Fruit fly (Drosophila melanogaster) whole organism, embryonic: ENCODE data around the gene CG10874.

Experiments
- Asciz ChIP-seq: fragments of 200-800 bp; sonication (Bioruptor generic); optimal IDR thresholded peaks from 2 replicates; lab custom pipeline; 2017; ENCODE audit warnings: missing biosample characterization, mild to moderate bottlenecking, missing genetic modification characterization, missing genetic modification reagents
- B-H1 ChIP-seq: fragments of 200-800 bp; sonication (Bioruptor generic); IDR thresholded peaks from 3 replicates; pipeline ENCODE4 v1.3.6; 2022; ENCODE audit warnings: missing biosample characterization, missing genetic modification characterization
- BtbVII ChIP-seq: fragments of 200-800 bp; sonication (Bioruptor generic); optimal IDR thresholded peaks from 3 replicates; lab custom pipeline; 2017; ENCODE audit warnings: missing biosample characterization, mild to moderate bottlenecking, missing genetic modification characterization
- CG10209 ChIP-seq: fragments of 200-800 bp; sonication (Bioruptor generic); optimal IDR thresholded peaks from 3 replicates; lab custom pipeline; 2017; ENCODE audit warnings: missing biosample characterization, mild to moderate bottlenecking, missing genetic modification characterization, missing genetic modification reagents
- CG1024 ChIP-seq: fragments of 200-800 bp; sonication (Bioruptor generic); IDR thresholded peaks from 2 replicates; pipeline ENCODE4 v1.3.6; 2022; ENCODE audit warnings: missing biosample characterization, missing genetic modification characterization
- CG10565 ChIP-seq: fragments of 200-800 bp; sonication (Bioruptor generic); optimal IDR thresholded peaks from 3 replicates; lab custom pipeline; 2016; ENCODE audit warnings: missing biosample characterization, mild to moderate bottlenecking, missing genetic modification characterization
- CG11247 ChIP-seq: fragments of 200-800 bp; sonication (Bioruptor generic); IDR thresholded peaks from 2 replicates; pipeline ENCODE4 v1.3.6; 2022; ENCODE audit warnings: missing biosample characterization, missing genetic modification characterization
- CG11560 ChIP-seq: fragments of 200-800 bp; sonication (Bioruptor generic); IDR thresholded peaks from 3 replicates; pipeline ENCODE4 v1.3.6; 2022; ENCODE audit warnings: missing biosample characterization, missing genetic modification characterization
- CG14441 ChIP-seq: fragments of 200-800 bp; sonication (Bioruptor generic); IDR thresholded peaks from 2 replicates; pipeline ENCODE4 v1.3.6; 2022; ENCODE audit warnings: missing biosample characterization, missing genetic modification characterization
- CG15514 ChIP-seq: fragments of 200-800 bp; sonication (Bioruptor generic); optimal IDR thresholded peaks from 3 replicates; lab custom pipeline; 2017; ENCODE audit warnings: missing biosample characterization, missing genetic modification characterization, mild to moderate bottlenecking, moderate library complexity, missing genetic modification reagents
- CG15601 ChIP-seq: fragments of 200-800 bp; sonication (Bioruptor generic); optimal IDR thresholded peaks from 3 replicates; lab custom pipeline; 2019; ENCODE audit warnings: missing biosample characterization, mild to moderate bottlenecking, missing genetic modification characterization, moderate library complexity
- CG2116 ChIP-seq: fragments of 200-800 bp; sonication (Bioruptor generic); optimal IDR thresholded peaks from 3 replicates; lab custom pipeline; 2018; ENCODE audit warnings: missing biosample characterization, mild to moderate bottlenecking, missing genetic modification characterization
- CG3281 ChIP-seq: fragments of 200-800 bp; sonication (Bioruptor generic); optimal IDR thresholded peaks from 3 replicates; lab custom pipeline; 2017; ENCODE audit warnings: missing biosample characterization, mild to moderate bottlenecking, missing genetic modification characterization
- CG4404 ChIP-seq: fragments of 200-800 bp; sonication (Bioruptor generic); IDR thresholded peaks from 2 replicates; pipeline ENCODE4 v1.3.6; 2022; ENCODE audit warnings: missing biosample characterization, missing genetic modification characterization
- CG4820 ChIP-seq: fragments of 200-800 bp; sonication (Bioruptor generic); optimal IDR thresholded peaks from 3 replicates; lab custom pipeline; 2016; ENCODE audit warnings: missing biosample characterization, missing genetic modification characterization
- CG6791 ChIP-seq: fragments of 200-800 bp; sonication (Bioruptor generic); IDR thresholded peaks from 3 replicates; pipeline ENCODE4 v1.3.6; 2022; ENCODE audit warnings: missing biosample characterization, missing genetic modification characterization; ENCODE audit not compliant: partially characterized antibody
- CG7839 ChIP-seq: fragments of 200-800 bp; sonication (Bioruptor generic); optimal IDR thresholded peaks from 3 replicates; lab custom pipeline; 2018; ENCODE audit warnings: missing biosample characterization, mild to moderate bottlenecking, missing genetic modification characterization, moderate library complexity
- Dll ChIP-seq: fragments of 200-800 bp; sonication (Bioruptor generic); IDR thresholded peaks from 4 replicates; pipeline ENCODE4 v1.3.6; 2022; ENCODE audit warnings: missing biosample characterization, missing genetic modification characterization; ENCODE audit not compliant: partially characterized antibody
- Drgx ChIP-seq: fragments of 200-800 bp; sonication (Bioruptor generic); IDR thresholded peaks from 2 replicates; pipeline ENCODE4 v1.3.6; 2022; ENCODE audit warnings: missing biosample characterization, missing genetic modification characterization
- Ets65A ChIP-seq: fragments of 200-800 bp; sonication (Bioruptor generic); peaks from one replicate; lab custom pipeline; 2016; ENCODE audit warnings: missing biosample characterization, missing genetic modification characterization
- HLH4C ChIP-seq: fragments of 200-800 bp; sonication (Bioruptor generic); IDR thresholded peaks from 3 replicates; pipeline ENCODE4 v1.3.6; 2022; ENCODE audit warnings: missing biosample characterization, missing genetic modification characterization; ENCODE audit not compliant: partially characterized antibody
- Jarid2 ChIP-seq: fragments of 200-800 bp; sonication (Bioruptor generic); optimal IDR thresholded peaks from 3 replicates; lab custom pipeline; 2017; ENCODE audit warnings: mild to moderate bottlenecking, missing biosample characterization, missing genetic modification reagents, missing genetic modification characterization
- Kr ChIP-seq: fragments of 200-800 bp; sonication (Bioruptor generic); optimal IDR thresholded peaks from 2 replicates; lab custom pipeline; 2017; ENCODE audit warnings: missing biosample characterization, mild to moderate bottlenecking, missing genetic modification characterization
- Max ChIP-seq: fragments of 200-800 bp; sonication (Bioruptor generic); optimal IDR thresholded peaks from 2 replicates; lab custom pipeline; 2016; ENCODE audit warnings: missing biosample characterization, mild to moderate bottlenecking, missing genetic modification characterization
- NC2α ChIP-seq: fragments of 200-800 bp; sonication (Bioruptor generic); optimal IDR thresholded peaks from 2 replicates; lab custom pipeline; 2016; ENCODE audit warnings: missing biosample characterization, missing genetic modification characterization
- NC2β ChIP-seq: fragments of 200-800 bp; sonication (Bioruptor generic); optimal IDR thresholded peaks from 2 replicates; lab custom pipeline; 2016; ENCODE audit warnings: missing biosample characterization, missing genetic modification characterization
- Neu2 ChIP-seq: fragments of 200-800 bp; sonication (Bioruptor generic); optimal IDR thresholded peaks from 3 replicates; lab custom pipeline; 2016; ENCODE audit warnings: missing biosample characterization, missing genetic modification characterization, borderline replicate concordance
- Ravus ChIP-seq: fragments of 200-800 bp; sonication (Bioruptor generic); IDR thresholded peaks from 2 replicates; pipeline ENCODE4 v1.3.6; 2022; ENCODE audit warnings: missing biosample characterization, missing genetic modification characterization
- Sox102F ChIP-seq: fragments of 200-800 bp; sonication (Bioruptor generic); optimal IDR thresholded peaks from 2 replicates; lab custom pipeline; 2018; ENCODE audit warnings: missing biosample characterization, mild to moderate bottlenecking, missing genetic modification characterization, moderate library complexity
- TFAM ChIP-seq: fragments of 200-800 bp; sonication (Bioruptor generic); optimal IDR thresholded peaks from 2 replicates; lab custom pipeline; 2017; ENCODE audit warnings: missing biosample characterization, missing genetic modification characterization, inconsistent platforms
- Xbp1 ChIP-seq: fragments of 200-800 bp; sonication (Bioruptor generic); optimal IDR thresholded peaks from 3 replicates; lab custom pipeline; 2016; ENCODE audit warnings: missing biosample characterization, mild to moderate bottlenecking, missing genetic modification characterization
- ac ChIP-seq: fragments of 200-800 bp; sonication (Bioruptor generic); optimal IDR thresholded peaks from 3 replicates; lab custom pipeline; 2017; ENCODE audit warnings: missing biosample characterization, mild to moderate bottlenecking, missing genetic modification characterization
- aop ChIP-seq: fragments of 200-800 bp; sonication (Bioruptor generic); IDR thresholded peaks from 2 replicates; pipeline ENCODE4 v1.3.6; 2022; ENCODE audit warnings: missing biosample characterization, missing genetic modification characterization
- bigmax ChIP-seq: fragments of 200-800 bp; sonication (Bioruptor generic); optimal IDR thresholded peaks from 2 replicates; lab custom pipeline; 2018; ENCODE audit warnings: missing biosample characterization, mild to moderate bottlenecking, missing genetic modification characterization
- cas ChIP-seq: fragments of 200-800 bp; sonication (Bioruptor generic); IDR thresholded peaks from 2 replicates; pipeline ENCODE4 v1.3.6; 2022; ENCODE audit warnings: missing biosample characterization, missing genetic modification characterization
- crol ChIP-seq: fragments of 200-800 bp; sonication (Bioruptor generic); IDR thresholded peaks from 2 replicates; pipeline ENCODE4 v1.3.6; 2022; ENCODE audit warnings: missing biosample characterization, missing genetic modification characterization
- emc ChIP-seq: fragments of 200-800 bp; sonication (Bioruptor generic); optimal IDR thresholded peaks from 2 replicates; lab custom pipeline; 2016; ENCODE audit warnings: missing biosample characterization, missing genetic modification characterization
- en ChIP-seq: fragments of 200-800 bp; sonication (Bioruptor generic); optimal IDR thresholded peaks from 2 replicates; lab custom pipeline; 2016; ENCODE audit warnings: missing biosample characterization, missing genetic modification characterization
- gcm ChIP-seq: fragments of 200-800 bp; sonication (Bioruptor generic); optimal IDR thresholded peaks from 2 replicates; lab custom pipeline; 2019; ENCODE audit warnings: missing biosample characterization, mild to moderate bottlenecking, missing genetic modification characterization, moderate library complexity
- h ChIP-seq: fragments of >200 bp; optimal IDR thresholded peaks from 2 replicates; lab custom pipeline; 2017
- hb ChIP-seq: fragments of 200-800 bp; sonication (Bioruptor generic); IDR thresholded peaks from 3 replicates; pipeline ENCODE4 v1.3.6; 2022; ENCODE audit warnings: missing biosample characterization, missing genetic modification characterization; ENCODE audit not compliant: partially characterized antibody
- lilli ChIP-seq: fragments of 200-800 bp; sonication (Bioruptor generic); optimal IDR thresholded peaks from 3 replicates; lab custom pipeline; 2016; ENCODE audit warnings: missing biosample characterization, missing genetic modification characterization
- luna ChIP-seq: fragments of 200-800 bp; sonication (Bioruptor generic); optimal IDR thresholded peaks from 2 replicates; lab custom pipeline; 2016; ENCODE audit warnings: missing biosample characterization, missing genetic modification characterization
- mirr ChIP-seq: fragments of 200-800 bp; sonication (Bioruptor generic); optimal IDR thresholded peaks from 3 replicates; lab custom pipeline; 2018; ENCODE audit warnings: missing biosample characterization, mild to moderate bottlenecking, missing genetic modification characterization
- onecut ChIP-seq: fragments of 200-800 bp; sonication (Bioruptor generic); IDR thresholded peaks from 2 replicates; pipeline ENCODE4 v1.3.6; 2022; ENCODE audit warnings: missing biosample characterization, missing genetic modification characterization
- ranshi ChIP-seq: fragments of 200-800 bp; sonication (Bioruptor generic); IDR thresholded peaks from 2 replicates; pipeline ENCODE4 v1.3.6; 2022; ENCODE audit warnings: missing biosample characterization, missing genetic modification characterization
- scrt ChIP-seq: fragments of 200-800 bp; sonication (Bioruptor generic); optimal IDR thresholded peaks from 2 replicates; lab custom pipeline; 2018; ENCODE audit warnings: missing biosample characterization, mild to moderate bottlenecking, missing genetic modification characterization, moderate library complexity
- sd ChIP-seq: fragments of 200-800 bp; sonication (Bioruptor generic); optimal IDR thresholded peaks from 3 replicates; lab custom pipeline; 2018; ENCODE audit warnings: missing biosample characterization, mild to moderate bottlenecking, missing genetic modification characterization, moderate library complexity
- slbo ChIP-seq: fragments of 200-800 bp; sonication (Bioruptor generic); IDR thresholded peaks from 2 replicates; pipeline ENCODE4 v1.3.6; 2022; ENCODE audit warnings: missing biosample characterization, missing genetic modification characterization
- sr ChIP-seq: fragments of 200-800 bp; sonication (Bioruptor generic); IDR thresholded peaks from 3 replicates; pipeline ENCODE4 v1.3.6; 2022; ENCODE audit warnings: missing biosample characterization, missing genetic modification characterization
- ttk ChIP-seq: fragments of 200-800 bp; sonication (Bioruptor generic); IDR thresholded peaks from 2 replicates; pipeline ENCODE4 v2.1.2; 2022; ENCODE audit warnings: missing biosample characterization, missing genetic modification characterization

Gene CG10874

DNA sequence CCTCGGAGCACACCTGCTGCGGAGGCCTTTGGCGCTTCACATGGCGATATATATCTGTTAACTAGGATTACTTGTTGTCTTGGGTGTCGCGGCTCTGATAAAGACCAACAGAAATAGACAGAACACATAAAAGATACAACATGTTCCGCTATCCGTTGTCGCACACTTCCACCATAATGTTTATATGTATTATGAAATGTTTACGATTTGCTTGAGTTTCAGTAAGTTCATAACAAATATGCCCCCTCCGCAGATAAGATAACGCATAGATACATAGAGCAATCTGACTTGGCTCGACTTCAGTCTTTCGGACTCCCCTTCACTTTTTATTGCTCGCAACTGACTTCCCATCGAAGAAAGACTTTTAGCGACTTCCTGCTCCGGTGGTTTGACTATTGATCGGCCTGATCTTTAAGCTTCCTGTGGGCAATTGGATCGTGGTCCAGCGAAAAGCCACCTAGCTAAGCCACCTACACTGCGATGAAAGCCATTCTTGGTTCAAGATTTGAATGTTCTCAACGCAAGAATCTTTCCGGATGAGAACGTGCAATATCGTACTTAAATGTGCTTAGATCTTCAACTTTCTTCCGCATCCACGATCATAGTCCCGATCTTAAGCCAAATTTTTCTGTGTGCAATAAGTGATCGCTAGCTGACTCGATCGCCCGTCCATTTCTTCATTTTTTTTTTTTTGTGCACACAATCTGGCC lies 23.8 kb downstream of the CG10874 start (continued):
- no peak for TF ChIP-seq lilli (GFP tag; lab: Kevin White, UChicago)
- TF ChIP-seq hb, result no peak
- peak; percentile 40 for TF ChIP-seq Kr (GFP tag; lab: Kevin White, UChicago)
- TF ChIP-seq Max, result no peak
- peak; percentile 45 for TF ChIP-seq gcm (GFP tag; lab: Kevin White, UChicago)
- no peak for TF ChIP-seq TFAM (GFP tag; lab: Kevin White, UChicago)
- TF ChIP-seq CG15601 (tag; lab: Kevin White, UChicago), result peak; percentile 41
- no peak for TF ChIP-seq h
- no peak for TF ChIP-seq CG14441 (GFP tag; lab: Robert Waterston, UW)
- peak; percentile 13 for TF ChIP-seq CG15514 (GFP tag; lab: Kevin White, UChicago)
- no peak for TF ChIP-seq luna (GFP tag; lab: Kevin White, UChicago)
- TF ChIP-seq aop, result 0 out of 2 replicates have a peak, but pooled peaks have one; percentile 23
- TF ChIP-seq slbo (GFP tag; lab: Robert Waterston, UW), result no peak
- no peak for TF ChIP-seq crol (GFP tag; lab: Robert Waterston, UW)
- TF ChIP-seq CG1024 (GFP tag; lab: Robert Waterston, UW), result no peak
- TF ChIP-seq Jarid2 (GFP tag; lab: Kevin White, UChicago), result peak; percentile 4
- no peak for TF ChIP-seq ranshi (GFP tag; lab: Robert Waterston, UW)
- TF ChIP-seq onecut (GFP tag; lab: Robert Waterston, UW), result peak; percentile 7; the same call in 1 of the 2 replicates
- TF ChIP-seq NC2α, result no peak
- no peak for TF ChIP-seq HLH4C
- no peak for TF ChIP-seq ttk
- TF ChIP-seq Ravus, result no peak
- no peak for TF ChIP-seq sd (tag; lab: Kevin White, UChicago)
- no peak for TF ChIP-seq sr
- no peak for TF ChIP-seq CG7839
- TF ChIP-seq CG4820 (GFP tag; lab: Kevin White, UChicago), result no peak
- peak; percentile 48 for TF ChIP-seq scrt
- TF ChIP-seq CG11560 (tag; lab: Robert Waterston, UW), result no peak
- TF ChIP-seq ac (GFP tag; lab: Kevin White, UChicago), result peak; percentile 4
- no peak for TF ChIP-seq CG4404
- TF ChIP-seq mirr (GFP tag; lab: Kevin White, UChicago), result peak; percentile 92
- no peak for TF ChIP-seq Dll (GFP tag; lab: Robert Waterston, UW)
- no peak for TF ChIP-seq BtbVII (GFP tag; lab: Kevin White, UChicago)
- TF ChIP-seq Neu2 (GFP tag; lab: Kevin White, UChicago), result no peak
- no peak for TF ChIP-seq Ets65A (GFP tag; lab: Kevin White, UChicago)
- TF ChIP-seq CG10565 (GFP tag; lab: Kevin White, UChicago), result no peak
- no peak for TF ChIP-seq cas
- no peak for TF ChIP-seq Sox102F
- TF ChIP-seq CG3281, result peak; percentile 54
- TF ChIP-seq Asciz (GFP tag; lab: Kevin White, UChicago), result peak; percentile 48
- TF ChIP-seq CG6791, result no peak
- TF ChIP-seq CG11247 (GFP tag; lab: Robert Waterston, UW), result no peak
- no peak for TF ChIP-seq emc
- TF ChIP-seq Xbp1 (GFP tag; lab: Kevin White, UChicago), result no peak
- TF ChIP-seq NC2β (GFP tag; lab: Kevin White, UChicago), result no peak
- no peak for TF ChIP-seq bigmax (GFP tag; lab: Kevin White, UChicago)
- TF ChIP-seq B-H1 (GFP tag; lab: Robert Waterston, UW), result no peak
- no peak for TF ChIP-seq en (GFP tag; lab: Kevin White, UChicago)
- TF ChIP-seq CG2116 (GFP tag; lab: Kevin White, UChicago), result no peak
- TF ChIP-seq CG10209 (GFP tag; lab: Kevin White, UChicago), result peak; percentile 29
- peak; percentile 81 for TF ChIP-seq Drgx
